Worm (Caenorhabditis elegans) whole organism, midembryonic: Measurements from ENCODE around the gene ptp-3.

ENCODE experiments used
- flt-1 ChIP-seq: fragments of 200-800 bp; sonication (Bioruptor generic); IDR thresholded peaks from 2 replicates; pipeline ENCODE4 v1.3.6; 2022; ENCODE audit warnings: missing genetic modification characterization, missing compliant biosample characterization
- ref-1 ChIP-seq: fragments of 200-800 bp; sonication (Bioruptor generic); conservative IDR thresholded peaks from 2 replicates; pipeline ENCODE4 v1.3.6; 2022; ENCODE audit warnings: missing genetic modification reagents, missing genetic modification characterization, missing compliant biosample characterization
- ztf-23 ChIP-seq: fragments of 200-800 bp; sonication (Bioruptor generic); IDR thresholded peaks from 2 replicates; pipeline ENCODE4 v1.3.6; 2022; ENCODE audit warnings: missing genetic modification reagents, missing genetic modification characterization, missing compliant biosample characterization

DNA sequence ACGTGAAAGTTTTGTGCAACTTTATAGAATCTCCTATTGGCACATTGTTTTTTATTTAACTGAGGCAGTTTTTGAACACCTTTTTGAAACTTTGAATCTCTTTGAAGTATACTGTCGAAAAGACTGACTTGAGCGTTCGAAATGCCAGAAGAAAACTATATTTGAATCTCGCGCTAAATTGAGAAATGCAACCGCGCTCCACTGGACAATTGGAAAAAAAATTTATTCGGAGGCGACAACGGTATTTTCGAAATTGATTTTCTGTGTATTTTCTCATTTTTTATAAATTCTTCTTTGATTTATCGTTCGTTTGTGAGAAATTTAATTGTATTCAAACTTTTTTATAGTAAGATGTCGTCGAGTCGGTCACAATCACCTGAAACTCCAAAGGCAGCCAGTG is 46.7 kb downstream of the ptp-3 start, which contains the start of gene let-858:
- no peak for TF ChIP-seq ztf-23 (GFP tag; lab: Robert Waterston, UW)
- no peak for TF ChIP-seq ref-1 (GFP tag; lab: Robert Waterston, UW)
- no peak for TF ChIP-seq flt-1 (GFP tag; lab: Robert Waterston, UW)
